Worm (Caenorhabditis elegans): ENCODE data around the gene lipl-5.

ce11 chrV:378231-378630 lies 7.3 kb upstream of the lipl-5 start:
- TF ChIP-seq dao-5 (tag; optimal IDR thresholded peaks at IDR 0.05), result no peak
- TF ChIP-seq him-1 (tag; optimal IDR thresholded peaks at IDR 0.05), result no peak

All from whole organism, L4/young adult.